Worm (Caenorhabditis elegans) whole organism, L4/young adult: ENCODE measurements around the gene F14D2.8.

Source experiments
- W03F9.2 ChIP-seq: fragments of 150-350 bp; optimal IDR thresholded peaks from 2 replicates; lab custom pipeline; 2014; ENCODE audit warnings: missing biosample characterization, missing genetic modification characterization
- dao-5 ChIP-seq: sonication (generic microtip); optimal IDR thresholded peaks from 2 replicates; lab custom pipeline; 2016; ENCODE audit warnings: missing genotype, missing genetic modification characterization, moderate library complexity, missing compliant biosample characterization
- him-1 ChIP-seq: sonication (generic microtip); optimal IDR thresholded peaks from 2 replicates; lab custom pipeline; 2016; ENCODE audit warnings: missing genotype, missing genetic modification reagents, missing genetic modification characterization, missing compliant biosample characterization

Gene F14D2.8

DNA sequence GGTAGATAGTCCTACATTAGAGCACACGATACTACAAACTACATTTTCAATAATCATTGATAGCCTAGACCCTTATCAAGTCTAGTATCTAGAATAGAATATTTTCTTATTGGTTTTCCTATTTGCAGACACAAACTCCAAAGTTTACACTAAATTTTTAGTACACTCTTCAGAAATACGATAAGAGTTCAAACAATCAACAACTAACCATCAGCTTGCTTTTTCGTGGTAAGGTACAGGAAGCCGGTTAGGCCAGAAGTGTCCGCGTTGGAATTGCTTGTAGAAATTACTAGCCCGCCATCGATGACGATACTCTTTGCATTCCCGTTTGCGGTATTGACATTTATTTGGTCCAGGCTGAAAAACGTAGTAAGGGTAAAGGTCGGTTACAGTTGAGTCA lies 27.4 kb downstream of the F14D2.8 start, which contains the start of gene Y46D2A.1:
Gene Y46D2A.1, plus strand, starts transcription at position 301 of the 400 bp plus-strand sequence.
- TF ChIP-seq him-1 (tag; lab: Kevin White, UChicago) (no peak), dao-5 (tag; lab: Kevin White, UChicago) (no peak), W03F9.2 (tag; lab: Kevin White, UChicago) (no peak)

ce11 chrII:3318839-3319238 lies 30.8 kb downstream of the F14D2.8 start:
- no peak for TF ChIP-seq W03F9.2 (tag; lab: Kevin White, UChicago)
- no peak for TF ChIP-seq dao-5 (tag; lab: Kevin White, UChicago)
- no peak for TF ChIP-seq him-1 (tag; lab: Kevin White, UChicago)

DNA sequence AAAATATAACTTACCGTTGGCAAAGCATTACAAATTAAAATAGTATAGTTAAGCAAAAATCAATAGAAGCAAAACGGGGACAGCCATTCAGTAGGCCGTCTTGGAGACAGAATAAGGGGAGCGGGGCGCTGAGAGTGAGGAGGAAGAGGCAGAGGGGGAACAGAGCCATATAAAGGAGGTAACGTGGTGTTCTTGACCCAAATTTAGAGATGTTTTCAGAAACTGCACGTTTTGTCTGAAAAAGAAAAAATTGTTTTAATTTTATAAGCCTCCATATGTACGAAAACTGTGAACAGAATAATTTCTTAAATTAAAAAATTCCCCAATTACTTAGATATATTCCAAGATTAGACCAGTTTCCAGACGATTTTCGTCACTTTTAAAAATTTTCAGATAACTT lies 36.2 kb downstream of the F14D2.8 start, which contains the start of gene F39E9.6:
Gene F39E9.6, minus strand, starts transcription at position 101 of the 400 bp plus-strand sequence.
- TF ChIP-seq W03F9.2 (tag; lab: Kevin White, UChicago) (no peak), him-1 (tag; lab: Kevin White, UChicago) (no peak), dao-5 (tag; lab: Kevin White, UChicago) (no peak)

- TF ChIP-seq W03F9.2 (tag; lab: Kevin White, UChicago) (no peak), dao-5 (tag; lab: Kevin White, UChicago) (no peak), him-1 (tag; lab: Kevin White, UChicago) (no peak)
Observed at ce11 chrII:3310957-3311657, 38.6 kb downstream of the F14D2.8 start.

DNA sequence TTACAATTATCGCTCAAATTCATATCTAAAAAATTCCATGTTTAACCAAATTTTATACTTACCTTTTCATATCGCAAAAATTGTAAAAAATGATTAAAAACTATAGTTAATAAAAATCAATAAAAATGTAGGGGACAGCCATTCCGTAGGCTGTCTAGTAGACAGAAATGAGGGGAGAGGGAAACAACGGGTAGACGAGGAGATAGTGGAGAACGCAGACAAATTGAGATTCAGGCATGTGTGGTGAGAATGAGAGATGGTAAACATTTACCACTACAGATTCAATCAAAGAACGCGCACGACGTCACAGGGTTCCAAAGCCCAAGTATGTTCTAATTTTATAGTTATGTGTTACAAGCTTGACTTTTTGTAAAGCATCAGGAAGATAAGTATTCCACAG lies 46.1 kb downstream of the F14D2.8 start:
- TF ChIP-seq him-1 (tag; lab: Kevin White, UChicago) (no peak), W03F9.2 (tag; lab: Kevin White, UChicago) (no peak), dao-5 (tag; lab: Kevin White, UChicago) (no peak)

- TF ChIP-seq him-1 (tag; lab: Kevin White, UChicago), result no peak
- no peak for TF ChIP-seq W03F9.2 (tag; lab: Kevin White, UChicago)
- TF ChIP-seq dao-5 (tag; lab: Kevin White, UChicago), result no peak
Observed at ce11 chrII:3299457-3299856, 50.2 kb downstream of the F14D2.8 start, which contains the start of gene btb-22. Gene btb-22 (plus strand): TSS chrII:3299757.

- no peak for TF ChIP-seq him-1 (tag; lab: Kevin White, UChicago)
- no peak for TF ChIP-seq dao-5 (tag; lab: Kevin White, UChicago)
- TF ChIP-seq W03F9.2 (tag; lab: Kevin White, UChicago), result no peak
Observed at ce11 chrII:3297914-3298313, 51.8 kb downstream of the F14D2.8 start, which contains the start of gene btb-18. Gene btb-18 (plus strand): TSS chrII:3298214.
